Fruit fly (Drosophila melanogaster): ENCODE results near the gene CG15728.

The CG15728 gene

dm6 chrX:12660030-12660630 is 36.0 kb downstream of the CG15728 start:
- peak; percentile 24 for TF ChIP-seq bab1 (GFP tag; optimal IDR thresholded peaks at IDR 0.05)
- no peak for TF ChIP-seq CG5204 (GFP tag; optimal IDR thresholded peaks at IDR 0.05)
- TF ChIP-seq CG14711 (tag; optimal IDR thresholded peaks at IDR 0.05) = no peak
- TF ChIP-seq ovo (GFP tag; optimal IDR thresholded peaks at IDR 0.05) = peak; percentile 39
- TF ChIP-seq CG12768 (GFP tag; optimal IDR thresholded peaks at IDR 0.05) = peak; percentile 23
- peak; percentile 59 for TF ChIP-seq CG7101 (tag; optimal IDR thresholded peaks at IDR 0.05)
- peak; percentile 24 for TF ChIP-seq tj (GFP tag; optimal IDR thresholded peaks at IDR 0.05)
- TF ChIP-seq Crg-1 (GFP tag; optimal IDR thresholded peaks at IDR 0.05) = no peak
- no peak for TF ChIP-seq Hr96 (GFP tag; optimal IDR thresholded peaks at IDR 0.05)
- peak; percentile 73 for TF ChIP-seq cic (GFP tag; optimal IDR thresholded peaks at IDR 0.05)
- TF ChIP-seq pad (GFP tag; optimal IDR thresholded peaks at IDR 0.05) = peak; percentile 48
- TF ChIP-seq CG7045 (GFP tag; optimal IDR thresholded peaks at IDR 0.05) = no peak
- no peak for TF ChIP-seq CG1620 (GFP tag; optimal IDR thresholded peaks at IDR 0.05)
- peak; percentile 7 for TF ChIP-seq CG33017 (tag; optimal IDR thresholded peaks at IDR 0.05)
- peak; percentile 21 for TF ChIP-seq CG11617 (GFP tag; optimal IDR thresholded peaks at IDR 0.05)
- peak; percentile 79 for TF ChIP-seq Mnt (GFP tag; optimal IDR thresholded peaks at IDR 0.05)
- TF ChIP-seq kay (GFP tag; ENCODE audit: borderline replicate concordance) = no peak
- no peak for TF ChIP-seq Clk (GFP tag; optimal IDR thresholded peaks at IDR 0.05)
- no peak for TF ChIP-seq toe (GFP tag; optimal IDR thresholded peaks at IDR 0.05)
- no peak for TF ChIP-seq cnc (optimal IDR thresholded peaks at IDR 0.05)

- TF ChIP-seq cic (GFP tag; optimal IDR thresholded peaks at IDR 0.05) = peak; percentile 59
- TF ChIP-seq toe (GFP tag; optimal IDR thresholded peaks at IDR 0.05) = no peak
- no peak for TF ChIP-seq cnc (optimal IDR thresholded peaks at IDR 0.05)
- peak; percentile 92 for TF ChIP-seq kay (GFP tag; ENCODE audit: borderline replicate concordance)
- no peak for TF ChIP-seq pad (GFP tag; optimal IDR thresholded peaks at IDR 0.05)
- TF ChIP-seq Crg-1 (GFP tag; optimal IDR thresholded peaks at IDR 0.05) = peak; percentile 19
- TF ChIP-seq CG7045 (GFP tag; optimal IDR thresholded peaks at IDR 0.05) = peak; percentile 9
- no peak for TF ChIP-seq CG5204 (GFP tag; optimal IDR thresholded peaks at IDR 0.05)
- TF ChIP-seq ovo (GFP tag; optimal IDR thresholded peaks at IDR 0.05) = no peak
- no peak for TF ChIP-seq CG11617 (GFP tag; optimal IDR thresholded peaks at IDR 0.05)
- no peak for TF ChIP-seq Hr96 (GFP tag; optimal IDR thresholded peaks at IDR 0.05)
- TF ChIP-seq CG7101 (tag; optimal IDR thresholded peaks at IDR 0.05) = peak; percentile 30
- TF ChIP-seq Clk (GFP tag; optimal IDR thresholded peaks at IDR 0.05) = no peak
- TF ChIP-seq bab1 (GFP tag; optimal IDR thresholded peaks at IDR 0.05) = peak; percentile 31
- no peak for TF ChIP-seq CG14711 (tag; optimal IDR thresholded peaks at IDR 0.05)
- TF ChIP-seq CG12768 (GFP tag; optimal IDR thresholded peaks at IDR 0.05) = no peak
- TF ChIP-seq CG33017 (tag; optimal IDR thresholded peaks at IDR 0.05) = no peak
- peak; percentile 58 for TF ChIP-seq tj (GFP tag; optimal IDR thresholded peaks at IDR 0.05)
- TF ChIP-seq Mnt (GFP tag; optimal IDR thresholded peaks at IDR 0.05) = peak; percentile 56
- TF ChIP-seq CG1620 (GFP tag; optimal IDR thresholded peaks at IDR 0.05) = no peak
Observed at dm6 chrX:12661435-12661949, 37.4 kb downstream of the CG15728 start.

dm6 chrX:12662679-12663463 is 38.8 kb downstream of the CG15728 start:
- TF ChIP-seq CG7045 (GFP tag; optimal IDR thresholded peaks at IDR 0.05) (no peak), CG14711 (tag; optimal IDR thresholded peaks at IDR 0.05) (peak; percentile 82), Crg-1 (GFP tag; optimal IDR thresholded peaks at IDR 0.05) (peak; percentile 45), cic (GFP tag; optimal IDR thresholded peaks at IDR 0.05) (no peak), Mnt (GFP tag; optimal IDR thresholded peaks at IDR 0.05) (peak; percentile 15), bab1 (GFP tag; optimal IDR thresholded peaks at IDR 0.05) (peak; percentile 96), CG11617 (GFP tag; optimal IDR thresholded peaks at IDR 0.05) (peak; percentile 61), CG1620 (GFP tag; optimal IDR thresholded peaks at IDR 0.05) (no peak), CG7101 (tag; optimal IDR thresholded peaks at IDR 0.05) (peak; percentile 84), ovo (GFP tag; optimal IDR thresholded peaks at IDR 0.05) (peak; percentile 11), kay (GFP tag; ENCODE audit: borderline replicate concordance) (no peak), pad (GFP tag; optimal IDR thresholded peaks at IDR 0.05) (peak; percentile 74), Clk (GFP tag; optimal IDR thresholded peaks at IDR 0.05) (no peak), cnc (optimal IDR thresholded peaks at IDR 0.05) (no peak), tj (GFP tag; optimal IDR thresholded peaks at IDR 0.05) (peak; percentile 99), CG33017 (tag; optimal IDR thresholded peaks at IDR 0.05) (peak; percentile 39), CG12768 (GFP tag; optimal IDR thresholded peaks at IDR 0.05) (no peak), toe (GFP tag; optimal IDR thresholded peaks at IDR 0.05) (no peak), Hr96 (GFP tag; optimal IDR thresholded peaks at IDR 0.05) (no peak), CG5204 (GFP tag; optimal IDR thresholded peaks at IDR 0.05) (no peak)

dm6 chrX:12663464-12663938 is 39.4 kb downstream of the CG15728 start:
- TF ChIP-seq Hr96 (GFP tag; optimal IDR thresholded peaks at IDR 0.05) (no peak), tj (GFP tag; optimal IDR thresholded peaks at IDR 0.05) (peak; percentile 66), pad (GFP tag; optimal IDR thresholded peaks at IDR 0.05) (peak; percentile 61), CG33017 (tag; optimal IDR thresholded peaks at IDR 0.05) (no peak)

dm6 chrX:12664117-12664783 is 40.2 kb downstream of the CG15728 start:
- no peak for TF ChIP-seq Mnt (GFP tag; optimal IDR thresholded peaks at IDR 0.05)
- TF ChIP-seq tj (GFP tag; optimal IDR thresholded peaks at IDR 0.05) = peak; percentile 7

Data from whole organism, adult.